Fruit fly (Drosophila melanogaster): Measurements from ENCODE around the gene CG17475.

The CG17475 gene

dm6 chr3R:17149080-17149746 lies 19.0 kb upstream of the CG17475 start, which contains the start of the genes m-cup and Det (continued):
- TF ChIP-seq Hmx (GFP tag; optimal IDR thresholded peaks at IDR 0.05), result no peak
- TF ChIP-seq Dip2 (GFP tag; IDR thresholded peaks at IDR 0.05), result no peak
- TF ChIP-seq vnd (GFP tag; IDR thresholded peaks at IDR 0.05; ENCODE audit: partially characterized antibody), result peak; percentile 73
- TF ChIP-seq Ptx1 (GFP tag; IDR thresholded peaks at IDR 0.05), result no peak
- peak; percentile 69 for TF ChIP-seq amos (GFP tag; IDR thresholded peaks at IDR 0.05; ENCODE audit: partially characterized antibody)
- TF ChIP-seq CoRest (tag; optimal IDR thresholded peaks at IDR 0.05), result peak; percentile 45
- no peak for TF ChIP-seq CrebB (tag; optimal IDR thresholded peaks at IDR 0.05)
- no peak for TF ChIP-seq pros (GFP tag; optimal IDR thresholded peaks at IDR 0.05)
- no peak for TF ChIP-seq Ravus (GFP tag; IDR thresholded peaks at IDR 0.05)
- TF ChIP-seq Gug (GFP tag; IDR thresholded peaks at IDR 0.05), result no peak
- TF ChIP-seq chinmo (GFP tag; IDR thresholded peaks at IDR 0.05; ENCODE audit: partially characterized antibody), result no peak
- TF ChIP-seq CG10431 (GFP tag; optimal IDR thresholded peaks at IDR 0.05), result no peak
- TF ChIP-seq cwo (GFP tag; optimal IDR thresholded peaks at IDR 0.05), result no peak
- TF ChIP-seq Elba2 (GFP tag; optimal IDR thresholded peaks at IDR 0.05), result no peak
- TF ChIP-seq CkIIα-i1 (GFP tag; IDR thresholded peaks at IDR 0.05), result no peak
- TF ChIP-seq Dip3 (GFP tag; optimal IDR thresholded peaks at IDR 0.05), result no peak
- TF ChIP-seq Mes4 (GFP tag; optimal IDR thresholded peaks at IDR 0.05), result no peak
- no peak for TF ChIP-seq CG15011 (GFP tag; optimal IDR thresholded peaks at IDR 0.05)
- TF ChIP-seq Nf-YC (tag; optimal IDR thresholded peaks at IDR 0.05), result no peak
- 0 out of 2 replicates have a peak, but pooled peaks have one; percentile 15 for TF ChIP-seq CG31441 (GFP tag; IDR thresholded peaks at IDR 0.05)
- no peak for TF ChIP-seq CG17359 (tag; optimal IDR thresholded peaks at IDR 0.05)
- TF ChIP-seq nom (GFP tag; optimal IDR thresholded peaks at IDR 0.05), result no peak
- no peak for TF ChIP-seq grau (tag; optimal IDR thresholded peaks at IDR 0.05)
- no peak for TF ChIP-seq oc (tag; optimal IDR thresholded peaks at IDR 0.05)
- TF ChIP-seq Mrtf (GFP tag; IDR thresholded peaks at IDR 0.05), result no peak
- TF ChIP-seq Oaz (GFP tag; IDR thresholded peaks at IDR 0.05), result no peak
- TF ChIP-seq CG17186 (GFP tag; optimal IDR thresholded peaks at IDR 0.05), result peak; percentile 79
- no peak for TF ChIP-seq CG11093 (GFP tag; IDR thresholded peaks at IDR 0.05)
- peak; percentile 82 for TF ChIP-seq Dp (GFP tag; optimal IDR thresholded peaks at IDR 0.05)
- TF ChIP-seq CG6683 (GFP tag; optimal IDR thresholded peaks at IDR 0.05), result no peak
- TF ChIP-seq CG30431 (GFP tag; optimal IDR thresholded peaks at IDR 0.05), result no peak
- TF ChIP-seq stc (GFP tag; IDR thresholded peaks at IDR 0.05), result no peak
- no peak for TF ChIP-seq ato (GFP tag; IDR thresholded peaks at IDR 0.05; ENCODE audit: partially characterized antibody)
- TF ChIP-seq CG8388 (GFP tag; optimal IDR thresholded peaks at IDR 0.05), result no peak
- TF ChIP-seq gfzf (GFP tag; optimal IDR thresholded peaks at IDR 0.05), result peak; percentile 18
- TF ChIP-seq CG9932 (GFP tag; IDR thresholded peaks at IDR 0.05), result 0 out of 2 replicates have a peak, but pooled peaks have one; percentile 12
- TF ChIP-seq mam (GFP tag; optimal IDR thresholded peaks at IDR 0.05), result no peak
- TF ChIP-seq twi (tag; optimal IDR thresholded peaks at IDR 0.05), result no peak
- TF ChIP-seq Lim3 (GFP tag; IDR thresholded peaks at IDR 0.05), result no peak
- no peak for TF ChIP-seq ssp (GFP tag; IDR thresholded peaks at IDR 0.05)
- TF ChIP-seq CG9215 (GFP tag; IDR thresholded peaks at IDR 0.05), result no peak
- 0 out of 2 replicates have a peak, but pooled peaks have one; percentile 7 for TF ChIP-seq CG32532 (GFP tag; IDR thresholded peaks at IDR 0.05)
- no peak for TF ChIP-seq ind (GFP tag; optimal IDR thresholded peaks at IDR 0.05)
- peak; percentile 51 for TF ChIP-seq CG10267 (tag; optimal IDR thresholded peaks at IDR 0.05)
- TF ChIP-seq Nf-YA (GFP tag; IDR thresholded peaks at IDR 0.05), result no peak
- TF ChIP-seq Sox102F (GFP tag; optimal IDR thresholded peaks at IDR 0.05), result no peak
- no peak for TF ChIP-seq Stat92E (GFP tag; optimal IDR thresholded peaks at IDR 0.05)
- TF ChIP-seq MESR4 (GFP tag; optimal IDR thresholded peaks at IDR 0.05), result peak; percentile 75
- no peak for TF ChIP-seq CG17385 (GFP tag; optimal IDR thresholded peaks at IDR 0.05)
- no peak for TF ChIP-seq hth (optimal IDR thresholded peaks at IDR 0.05)
